Fruit fly (Drosophila melanogaster): ENCODE results near the gene CG1640.
A peak's percentile ranks its signal among the peaks of the same experiment; 100 is the strongest.

Gene CG1640

dm6 chrX:13337454-13337853, 33.0 kb upstream of the CG1640 start, which contains the start of gene RpS15Aa (continued):
- TF ChIP-seq CG7368 (GFP tag; optimal IDR thresholded peaks at IDR 0.05): peak; percentile 52
- peak; percentile 25 for TF ChIP-seq CG6792 (GFP tag; optimal IDR thresholded peaks at IDR 0.05)
- peak; percentile 29 for TF ChIP-seq Blimp-1 (GFP tag; optimal IDR thresholded peaks at IDR 0.05)
- peak; percentile 69 for TF ChIP-seq lz (GFP tag; optimal IDR thresholded peaks at IDR 0.05)
- TF ChIP-seq CG16779 (tag; optimal IDR thresholded peaks at IDR 0.05): peak; percentile 48
- TF ChIP-seq CG34406 (GFP tag; optimal IDR thresholded peaks at IDR 0.05): peak; percentile 42
- peak; percentile 14 for TF ChIP-seq CG32006 (GFP tag; optimal IDR thresholded peaks at IDR 0.05)
- TF ChIP-seq topi (GFP tag; optimal IDR thresholded peaks at IDR 0.05): peak; percentile 61
- TF ChIP-seq CG3919 (GFP tag; optimal IDR thresholded peaks at IDR 0.05): peak; percentile 76
- peak; percentile 25 for TF ChIP-seq Sox15 (GFP tag; optimal IDR thresholded peaks at IDR 0.05)
- TF ChIP-seq CG11902 (GFP tag; optimal IDR thresholded peaks at IDR 0.05): peak; percentile 6
- TF ChIP-seq Eip93F (GFP tag; optimal IDR thresholded peaks at IDR 0.05): no peak
- TF ChIP-seq CG8319 (GFP tag; optimal IDR thresholded peaks at IDR 0.05): peak; percentile 39
- TF ChIP-seq Hr38 (GFP tag; optimal IDR thresholded peaks at IDR 0.05): no peak
- peak; percentile 85 for TF ChIP-seq CG6163 (GFP tag; IDR thresholded peaks at IDR 0.05)
- TF ChIP-seq CG10669 (GFP tag; optimal IDR thresholded peaks at IDR 0.05): peak; percentile 50
- peak; percentile 68 for TF ChIP-seq esn (GFP tag; optimal IDR thresholded peaks at IDR 0.05)

dm6 chrX:13338113-13338512, 32.3 kb upstream of the CG1640 start, which contains the start of gene CG15747:
Gene CG15747 (plus strand): TSS chrX:13338318.
- peak; percentile 11 for TF ChIP-seq Eip78C (GFP tag)
- TF ChIP-seq Hr39 (GFP tag; optimal IDR thresholded peaks at IDR 0.05): no peak
- no peak for TF ChIP-seq CG11902 (GFP tag; optimal IDR thresholded peaks at IDR 0.05)
- TF ChIP-seq fkh (GFP tag; optimal IDR thresholded peaks at IDR 0.05): peak; percentile 28
- TF ChIP-seq Hr4 (GFP tag; optimal IDR thresholded peaks at IDR 0.05): no peak
- no peak for TF ChIP-seq Eip93F (GFP tag; optimal IDR thresholded peaks at IDR 0.05)
- TF ChIP-seq Sox14 (GFP tag; optimal IDR thresholded peaks at IDR 0.05): no peak

dm6 chrX:13345327-13345726, 25.1 kb upstream of the CG1640 start:
- peak; percentile 61 for TF ChIP-seq Eip78C (GFP tag)
- TF ChIP-seq salr (GFP tag; optimal IDR thresholded peaks at IDR 0.05): no peak
- peak; percentile 28 for TF ChIP-seq OdsH (GFP tag; optimal IDR thresholded peaks at IDR 0.05)
- peak; percentile 31 for TF ChIP-seq spab (GFP tag; optimal IDR thresholded peaks at IDR 0.05)
- peak; percentile 27 for TF ChIP-seq achi (GFP tag; optimal IDR thresholded peaks at IDR 0.05)
- no peak for TF ChIP-seq CG34406 (GFP tag; optimal IDR thresholded peaks at IDR 0.05)
- peak; percentile 21; the same call in 1 of the 3 replicates for TF ChIP-seq eg (GFP tag; IDR thresholded peaks at IDR 0.05)
- peak; percentile 20 for TF ChIP-seq CG10669 (GFP tag; optimal IDR thresholded peaks at IDR 0.05)
- peak; percentile 61 for TF ChIP-seq CG3032 (tag; optimal IDR thresholded peaks at IDR 0.05)
- TF ChIP-seq CG16779 (tag; optimal IDR thresholded peaks at IDR 0.05): peak; percentile 11
- peak; percentile 47; the same call in 1 of the 3 replicates for TF ChIP-seq CG8119 (GFP tag; IDR thresholded peaks at IDR 0.05)
- TF ChIP-seq CG15336 (GFP tag; IDR thresholded peaks at IDR 0.05): peak; percentile 36; the same call in 1 of the 2 replicates
- TF ChIP-seq CG6276 (GFP tag; optimal IDR thresholded peaks at IDR 0.05): peak; percentile 41
- TF ChIP-seq Lpt (GFP tag; optimal IDR thresholded peaks at IDR 0.05): no peak
- peak; percentile 28 for TF ChIP-seq CG10631 (GFP tag; optimal IDR thresholded peaks at IDR 0.05)
- TF ChIP-seq pdm3 (GFP tag; optimal IDR thresholded peaks at IDR 0.05): no peak
- peak; percentile 43 for TF ChIP-seq CG6808 (GFP tag; optimal IDR thresholded peaks at IDR 0.05)
- peak; percentile 27 for TF ChIP-seq CG4318 (GFP tag; optimal IDR thresholded peaks at IDR 0.05)
- TF ChIP-seq Sox15 (GFP tag; optimal IDR thresholded peaks at IDR 0.05): no peak
- peak; percentile 37 for TF ChIP-seq acj6 (GFP tag; optimal IDR thresholded peaks at IDR 0.05)
- TF ChIP-seq Ets21C (GFP tag; optimal IDR thresholded peaks at IDR 0.05): no peak
- peak; percentile 60 for TF ChIP-seq CG32006 (GFP tag; optimal IDR thresholded peaks at IDR 0.05)
- TF ChIP-seq CG3919 (GFP tag; optimal IDR thresholded peaks at IDR 0.05): no peak
- TF ChIP-seq Ets96B (tag; optimal IDR thresholded peaks at IDR 0.05): peak; percentile 58
- peak; percentile 15 for TF ChIP-seq CG9139 (GFP tag; optimal IDR thresholded peaks at IDR 0.05)
- TF ChIP-seq CG11762 (GFP tag; optimal IDR thresholded peaks at IDR 0.05; ENCODE audit: insufficient read depth): no peak
- TF ChIP-seq Hr38 (GFP tag; optimal IDR thresholded peaks at IDR 0.05): no peak
- TF ChIP-seq Met (GFP tag; optimal IDR thresholded peaks at IDR 0.05): no peak
- peak; percentile 55 for TF ChIP-seq dsx (GFP tag; optimal IDR thresholded peaks at IDR 0.05; ENCODE audit: poor library complexity, severe bottlenecking)
- TF ChIP-seq CG8632 (GFP tag; optimal IDR thresholded peaks at IDR 0.05): peak; percentile 13
- peak; percentile 45 to 65 for TF ChIP-seq ss (GFP tag; optimal IDR thresholded peaks at IDR 0.05)
